Worm (Caenorhabditis elegans): ENCODE results near the gene W02D7.11.

ce11 chrV:8334360-8334759, 30.0 kb upstream of the W02D7.11 start, which contains the start of gene tmd-2:
- TF ChIP-seq unc-62 (GFP tag; optimal IDR thresholded peaks at IDR 0.05), result no peak
- TF ChIP-seq somi-1 (GFP tag; optimal IDR thresholded peaks at IDR 0.05), result no peak
- TF ChIP-seq madf-3 (GFP tag; IDR thresholded peaks at IDR 0.05), result no peak
- no peak for TF ChIP-seq egrh-3 (GFP tag; IDR thresholded peaks at IDR 0.05)
